Worm (Caenorhabditis elegans): Measurements from ENCODE around the gene ttr-10.

The ttr-10 gene

DNA sequence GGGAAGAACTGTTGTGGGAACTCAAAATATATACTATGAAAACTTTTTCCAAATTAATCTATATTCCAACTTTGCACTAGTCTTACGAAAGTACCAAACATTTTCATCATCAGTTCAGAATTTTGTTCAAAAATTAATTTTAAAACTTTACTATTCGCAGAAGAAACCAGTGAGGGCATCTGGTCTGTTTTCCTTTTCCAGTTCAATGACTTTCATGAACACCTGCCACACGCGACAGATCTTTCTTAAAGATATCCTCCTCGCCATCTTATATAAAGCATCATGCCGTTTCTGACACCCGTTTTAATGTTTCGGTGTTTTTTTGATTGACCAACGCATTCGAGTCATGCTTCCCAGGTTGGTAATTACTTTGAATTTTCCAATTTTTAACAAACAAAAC is 20.8 kb downstream of the ttr-10 start, which contains the start of gene C54F6.3:
C54F6.3 (plus strand) TSS at position 301 of the 400 bp plus-strand sequence.
- TF ChIP-seq Y5F2A.4 (GFP tag; optimal IDR thresholded peaks at IDR 0.05) (no peak), ZK546.5 (tag; optimal IDR thresholded peaks at IDR 0.05) (no peak), dmd-8 (GFP tag; IDR thresholded peaks at IDR 0.05) (no peak), F49E8.2 (tag; optimal IDR thresholded peaks at IDR 0.05; ENCODE audit: borderline replicate concordance) (no peak), daf-19 (GFP tag; conservative IDR thresholded peaks at IDR 0.05) (no peak), lin-13 (GFP tag; optimal IDR thresholded peaks at IDR 0.05) (no peak), ZK337.2 (GFP tag; IDR thresholded peaks at IDR 0.05) (no peak), ceh-20 (GFP tag; IDR thresholded peaks at IDR 0.05) (no peak), jun-1 (tag; optimal IDR thresholded peaks at IDR 0.05) (no peak), mep-1 (tag; optimal IDR thresholded peaks at IDR 0.05) (no peak), gei-8 (GFP tag; optimal IDR thresholded peaks at IDR 0.05) (no peak), Y48G9A.11 (GFP tag; IDR thresholded peaks at IDR 0.05) (no peak)

DNA sequence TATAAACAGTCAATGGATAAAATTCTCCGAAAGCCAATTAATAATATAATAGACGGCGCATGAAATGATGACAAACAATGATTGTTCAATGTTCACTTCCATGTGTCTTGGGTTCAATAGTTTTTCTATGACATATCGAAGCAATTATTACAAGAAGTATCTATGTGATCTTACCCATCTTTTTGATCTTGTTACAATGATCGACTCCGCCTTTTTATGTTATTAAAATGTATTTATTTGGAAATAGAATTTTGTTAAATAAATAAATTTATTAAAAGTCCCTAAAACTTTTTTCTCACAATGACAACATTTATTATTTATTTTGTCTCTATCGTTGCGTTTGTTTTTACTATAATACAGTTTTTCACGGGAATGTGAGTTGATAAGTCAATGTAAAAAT is 23.9 kb downstream of the ttr-10 start, which contains the start of gene swt-2:
swt-2 (plus strand) TSS at position 301 of the 400 bp plus-strand sequence.
- TF ChIP-seq dmd-6 (GFP tag; IDR thresholded peaks at IDR 0.05) (no peak), hlh-11 (tag; optimal IDR thresholded peaks at IDR 0.05) (no peak), unc-130 (GFP tag; optimal IDR thresholded peaks at IDR 0.05) (no peak), cey-2 (tag; optimal IDR thresholded peaks at IDR 0.05; ENCODE audit: borderline replicate concordance, insufficient read depth) (no peak), unc-62 (GFP tag; optimal IDR thresholded peaks at IDR 0.05 in 1 of 2) (no peak), unc-62 (tag; optimal IDR thresholded peaks at IDR 0.05) (no peak), nhr-48 (tag; optimal IDR thresholded peaks at IDR 0.05) (no peak), F44E2.7 (GFP tag; IDR thresholded peaks at IDR 0.05) (no peak), F26F4.8 (GFP tag; conservative IDR thresholded peaks at IDR 0.05) (no peak), ceh-32 (tag; optimal IDR thresholded peaks at IDR 0.05; ENCODE audit: poor library complexity) (no peak)

- no peak for TF ChIP-seq lin-1 (GFP tag; IDR thresholded peaks at IDR 0.05)
- no peak for TF ChIP-seq Y105C5A.15 (GFP tag; IDR thresholded peaks at IDR 0.05)
- no peak for TF ChIP-seq nhr-28 (tag; optimal IDR thresholded peaks at IDR 0.05)
- TF ChIP-seq mep-1 (tag; optimal IDR thresholded peaks at IDR 0.05): no peak
- no peak for TF ChIP-seq pha-4 (GFP tag; IDR thresholded peaks at IDR 0.05)
- no peak for TF ChIP-seq pha-4 (tag; optimal IDR thresholded peaks at IDR 0.05)
- no peak for TF ChIP-seq T26A8.4 (GFP tag; IDR thresholded peaks at IDR 0.05)
- TF ChIP-seq lir-3 (tag; optimal IDR thresholded peaks at IDR 0.05): no peak
- TF ChIP-seq zfp-3 (GFP tag; conservative IDR thresholded peaks at IDR 0.05): no peak
- no peak for TF ChIP-seq arid-1 (GFP tag; conservative IDR thresholded peaks at IDR 0.05)
- no peak for TF ChIP-seq duxl-1 (tag; optimal IDR thresholded peaks at IDR 0.05; ENCODE audit: poor library complexity)
- no peak for TF ChIP-seq tra-1 (GFP tag; IDR thresholded peaks at IDR 0.05)
- TF ChIP-seq tag-97 (GFP tag; IDR thresholded peaks at IDR 0.05): no peak
- no peak for TF ChIP-seq ceh-62 (tag; optimal IDR thresholded peaks at IDR 0.05)
- TF ChIP-seq aha-1 (tag): no peak
- no peak for TF ChIP-seq dve-1 (tag; optimal IDR thresholded peaks at IDR 0.05; ENCODE audit: insufficient read depth)
- TF ChIP-seq lin-13 (GFP tag; optimal IDR thresholded peaks at IDR 0.05): no peak
- no peak for TF ChIP-seq fkh-10 (GFP tag; optimal IDR thresholded peaks at IDR 0.05)
These were observed 24.9 kb downstream of the ttr-10 start, which contains the start of gene C54F6.5 for ce11 chrV:7528816-7529215. Gene C54F6.5, plus strand, starts transcription at chrV:7529116.

- TF ChIP-seq daf-16 (GFP tag; optimal IDR thresholded peaks at IDR 0.05) (no peak), daf-16 (tag; optimal IDR thresholded peaks at IDR 0.05) (no peak), Y5F2A.4 (GFP tag; optimal IDR thresholded peaks at IDR 0.05) (no peak), dve-1 (tag; optimal IDR thresholded peaks at IDR 0.05; ENCODE audit: insufficient read depth) (no peak), F44E2.7 (GFP tag; IDR thresholded peaks at IDR 0.05) (no peak), hif-1 (tag; optimal IDR thresholded peaks at IDR 0.05) (no peak), duxl-1 (tag; optimal IDR thresholded peaks at IDR 0.05; ENCODE audit: poor library complexity) (no peak), mdl-1 (tag; optimal IDR thresholded peaks at IDR 0.05) (no peak), pha-4 (GFP tag; IDR thresholded peaks at IDR 0.05) (no peak), pha-4 (tag; optimal IDR thresholded peaks at IDR 0.05) (no peak), nhr-6 (tag; optimal IDR thresholded peaks at IDR 0.05) (no peak)
These were observed 26.6 kb downstream of the ttr-10 start, which contains the start of gene C54F6.17 for ce11 chrV:7527153-7527552. Gene C54F6.17, plus strand, starts transcription at chrV:7527453.

All from whole organism, L4 larva.